Worm (Caenorhabditis elegans) whole organism, L1 larva: Measurements from ENCODE around the gene spig-6.

ENCODE experiments used
- C34B4.2 ChIP-seq: sonication (generic microtip); optimal IDR thresholded peaks from 2 replicates; lab custom pipeline; 2017; ENCODE audit warnings: mild to moderate bottlenecking, missing genetic modification characterization, missing compliant biosample characterization
- F16B12.6 ChIP-seq: fragments of 150-350 bp; optimal IDR thresholded peaks from 2 replicates; lab custom pipeline; 2014; ENCODE audit warnings: missing biosample characterization, missing genetic modification characterization
- aha-1 ChIP-seq: fragments of 150-350 bp; optimal IDR thresholded peaks from 2 replicates; lab custom pipeline; 2014; ENCODE audit warnings: missing biosample characterization, missing genetic modification characterization
- aly-2 ChIP-seq: fragments of 150-350 bp; optimal IDR thresholded peaks from 2 replicates; lab custom pipeline; 2014; ENCODE audit warnings: missing biosample characterization, missing genetic modification characterization
- ama-1 ChIP-seq: fragments of 150-350 bp; optimal IDR thresholded peaks from 2 replicates; lab custom pipeline; 2014
- ceh-82 ChIP-seq, 3 experiments: fragments of 150-350 bp in 1 of 3; sonication (generic microtip) in 2 of 3; optimal IDR thresholded peaks; 2 replicates each; lab custom pipeline; 2014 to 2017; ENCODE audit warnings: missing biosample characterization in 3 of 3, missing genetic modification characterization in 3 of 3
- ceh-88 ChIP-seq: fragments of 200-800 bp; sonication (Bioruptor generic); IDR thresholded peaks from 2 replicates; pipeline ENCODE4 v1.3.6; 2022; ENCODE audit warnings: missing genetic modification characterization, missing compliant biosample characterization
- ces-1 ChIP-seq: fragments of 150-350 bp; optimal IDR thresholded peaks from 2 replicates; lab custom pipeline; 2014; ENCODE audit warnings: missing biosample characterization, missing genetic modification reagents, missing genetic modification characterization
- dpl-1 ChIP-seq, 3 experiments: fragments of 150-350 bp in 2 of 3; sonication (generic microtip) in 1 of 3; optimal IDR thresholded peaks; 2 replicates each; lab custom pipeline; 2014 to 2017; ENCODE audit warnings: missing biosample characterization in 3 of 3, missing genetic modification characterization in 3 of 3, missing genetic modification reagents in 3 of 3
- dsc-1 ChIP-seq: sonication (generic microtip); optimal IDR thresholded peaks from 2 replicates; lab custom pipeline; 2016; ENCODE audit warnings: mild to moderate bottlenecking, missing genetic modification characterization, missing compliant biosample characterization
- efl-1 ChIP-seq, 4 experiments: fragments of 150-350 bp; optimal IDR thresholded peaks in 3 of 4; peaks in 1 of 4; 1 replicate in 1 of 4; 2 replicates in 3 of 4; lab custom pipeline; 2014; ENCODE audit warnings: missing biosample characterization in 2 of 4, missing genetic modification characterization in 2 of 4, missing genetic modification reagents in 2 of 4
- egl-13 ChIP-seq: sonication (generic microtip); optimal IDR thresholded peaks from 2 replicates; lab custom pipeline; 2016; ENCODE audit warnings: missing genotype, missing genetic modification reagents, missing genetic modification characterization, missing compliant biosample characterization
- egl-27 ChIP-seq, 2 experiments: fragments of 150-350 bp in 1 of 2; sonication (generic microtip); optimal IDR thresholded peaks; 3 replicates each; lab custom pipeline; 2017 to 2018; ENCODE audit warnings: missing biosample characterization in 2 of 2, missing genetic modification characterization in 2 of 2, missing genetic modification reagents in 2 of 2
- elt-2 ChIP-seq: sonication (generic microtip); optimal IDR thresholded peaks from 2 replicates; lab custom pipeline; 2016; ENCODE audit warnings: missing genetic modification characterization, mild to moderate bottlenecking, inconsistent platforms, missing compliant biosample characterization, missing genetic modification reagents
- elt-3 ChIP-seq, 6 experiments: fragments of 150-350 bp in 1 of 6; sonication (generic microtip); optimal IDR thresholded peaks; 2 replicates each; lab custom pipeline; 2017 to 2018; ENCODE audit warnings: missing biosample characterization in 6 of 6, missing genetic modification characterization in 6 of 6, inconsistent platforms in 1 of 6
- ets-5 ChIP-seq: fragments of 200-800 bp; sonication (Bioruptor generic); IDR thresholded peaks from 2 replicates; pipeline ENCODE4 v1.3.6; 2022; ENCODE audit warnings: missing genetic modification characterization, missing compliant biosample characterization
- fkh-8 ChIP-seq: sonication (generic microtip); optimal IDR thresholded peaks from 2 replicates; lab custom pipeline; 2016; ENCODE audit warnings: mild to moderate bottlenecking, missing genetic modification characterization, missing compliant biosample characterization
- grh-1 ChIP-seq: fragments of 200-800 bp; sonication (Bioruptor generic); IDR thresholded peaks from 2 replicates; pipeline ENCODE4 v1.3.6; 2022; ENCODE audit warnings: missing genetic modification reagents, missing genetic modification characterization, missing compliant biosample characterization
- hlh-17 ChIP-seq: fragments of 200-800 bp; sonication (Bioruptor generic); optimal IDR thresholded peaks from 2 replicates; lab custom pipeline; 2018; ENCODE audit warnings: missing genetic modification characterization, mild to moderate bottlenecking, missing compliant biosample characterization, moderate library complexity, borderline replicate concordance
- hlh-4 ChIP-seq: sonication (generic microtip); optimal IDR thresholded peaks from 2 replicates; lab custom pipeline; 2016; ENCODE audit warnings: mild to moderate bottlenecking, missing genetic modification characterization, missing compliant biosample characterization
- irx-1 ChIP-seq: sonication (generic microtip); optimal IDR thresholded peaks from 2 replicates; lab custom pipeline; 2016; ENCODE audit warnings: missing genetic modification characterization, missing compliant biosample characterization
- isw-1 ChIP-seq: fragments of 200-800 bp; sonication (Bioruptor generic); IDR thresholded peaks from 2 replicates; pipeline ENCODE4 v1.3.6; 2022; ENCODE audit warnings: missing genetic modification characterization, missing compliant biosample characterization
- jun-1 ChIP-seq: fragments of 150-350 bp; optimal IDR thresholded peaks from 2 replicates; lab custom pipeline; 2014; ENCODE audit warnings: missing biosample characterization, missing genetic modification reagents, missing genetic modification characterization
- lin-15B ChIP-seq: fragments of 150-350 bp; sonication (generic microtip); optimal IDR thresholded peaks from 3 replicates; lab custom pipeline; 2014; ENCODE audit warnings: missing biosample characterization, missing genetic modification characterization
- lin-39 ChIP-seq: fragments of 150-350 bp; optimal IDR thresholded peaks from 2 replicates; lab custom pipeline; 2014; ENCODE audit warnings: missing biosample characterization, missing genetic modification reagents, missing genetic modification characterization
- lsy-2 ChIP-seq, 2 experiments: fragments of 150-350 bp; optimal IDR thresholded peaks; 2 replicates each; lab custom pipeline; 2014; ENCODE audit warnings: missing biosample characterization in 2 of 2, missing genetic modification characterization in 2 of 2
- mab-9 ChIP-seq: fragments of 200-800 bp; sonication (Bioruptor generic); IDR thresholded peaks from 2 replicates; pipeline ENCODE4 v1.3.6; 2022; ENCODE audit warnings: missing genetic modification reagents, missing genetic modification characterization, missing compliant biosample characterization
- mdl-1 ChIP-seq, 2 experiments: fragments of 150-350 bp; optimal IDR thresholded peaks; 2 replicates each; lab custom pipeline; 2014 to 2017; ENCODE audit warnings: missing biosample characterization in 2 of 2, missing genetic modification characterization in 2 of 2, inconsistent platforms in 1 of 2
- nhr-12 ChIP-seq: sonication (generic microtip); optimal IDR thresholded peaks from 2 replicates; lab custom pipeline; 2017; ENCODE audit warnings: missing biosample characterization, missing genetic modification characterization
- nhr-237 ChIP-seq: fragments of 150-350 bp; optimal IDR thresholded peaks from 2 replicates; lab custom pipeline; 2014; ENCODE audit warnings: missing biosample characterization, missing genetic modification characterization
- nhr-28 ChIP-seq: fragments of 150-350 bp; optimal IDR thresholded peaks from 2 replicates; lab custom pipeline; 2014; ENCODE audit warnings: missing biosample characterization, missing genetic modification characterization
- nhr-71 ChIP-seq: sonication (generic microtip); optimal IDR thresholded peaks from 2 replicates; lab custom pipeline; 2016; ENCODE audit warnings: mild to moderate bottlenecking, missing genetic modification characterization, moderate library complexity, missing compliant biosample characterization
- nhr-76 ChIP-seq: sonication (generic microtip); optimal IDR thresholded peaks from 2 replicates; lab custom pipeline; 2017; ENCODE audit warnings: missing biosample characterization, missing genetic modification characterization
- nhr-84 ChIP-seq: sonication (generic microtip); optimal IDR thresholded peaks from 2 replicates; lab custom pipeline; 2017; ENCODE audit warnings: missing biosample characterization, missing genetic modification characterization
- nhr-90 ChIP-seq: sonication (generic microtip); optimal IDR thresholded peaks from 2 replicates; lab custom pipeline; 2016; ENCODE audit warnings: mild to moderate bottlenecking, missing genetic modification characterization, missing compliant biosample characterization; ENCODE audit not compliant: poor library complexity
- pag-3 ChIP-seq: sonication (generic microtip); optimal IDR thresholded peaks from 2 replicates; lab custom pipeline; 2017; ENCODE audit warnings: missing genetic modification characterization, mild to moderate bottlenecking, missing compliant biosample characterization, antibody characterized with exemption, borderline replicate concordance; ENCODE audit not compliant: insufficient read depth
- rnt-1 ChIP-seq: sonication (generic microtip); optimal IDR thresholded peaks from 2 replicates; lab custom pipeline; 2016; ENCODE audit warnings: mild to moderate bottlenecking, missing genetic modification characterization, moderate library complexity, missing compliant biosample characterization
- skn-1 ChIP-seq: fragments of 150-350 bp; optimal IDR thresholded peaks from 2 replicates; lab custom pipeline; 2014; ENCODE audit warnings: missing biosample characterization, missing genetic modification characterization
- sptf-1 ChIP-seq: fragments of 150-350 bp; optimal IDR thresholded peaks from 2 replicates; lab custom pipeline; 2014; ENCODE audit warnings: missing biosample characterization, missing genetic modification characterization
- sup-37 ChIP-seq: fragments of 200-800 bp; sonication (Bioruptor generic); optimal IDR thresholded peaks from 2 replicates; lab custom pipeline; 2018; ENCODE audit warnings: mild to moderate bottlenecking, missing genetic modification characterization, missing compliant biosample characterization
- swsn-7 ChIP-seq: sonication (generic microtip); optimal IDR thresholded peaks from 2 replicates; lab custom pipeline; 2016; ENCODE audit warnings: missing genetic modification characterization, missing compliant biosample characterization
- unc-130 ChIP-seq: fragments of 150-350 bp; optimal IDR thresholded peaks from 2 replicates; lab custom pipeline; 2017; ENCODE audit warnings: missing biosample characterization, missing genetic modification characterization, inconsistent platforms
- unc-62 ChIP-seq: fragments of 150-350 bp; optimal IDR thresholded peaks from 2 replicates; lab custom pipeline; 2014; ENCODE audit warnings: missing biosample characterization, missing genetic modification reagents, missing genetic modification characterization
- vab-15 ChIP-seq: sonication (generic microtip); optimal IDR thresholded peaks from 2 replicates; lab custom pipeline; 2017; ENCODE audit warnings: missing genotype, mild to moderate bottlenecking, missing genetic modification characterization, missing compliant biosample characterization
- xbp-1 ChIP-seq: sonication (generic microtip); optimal IDR thresholded peaks from 2 replicates; lab custom pipeline; 2016; ENCODE audit warnings: missing genetic modification characterization, missing compliant biosample characterization
- zip-4 ChIP-seq: fragments of 200-800 bp; sonication (Bioruptor generic); optimal IDR thresholded peaks from 2 replicates; lab custom pipeline; 2018; ENCODE audit warnings: mild to moderate bottlenecking, missing genetic modification characterization, moderate library complexity, missing compliant biosample characterization
- ztf-11 ChIP-seq, 2 experiments: sonication (generic microtip); optimal IDR thresholded peaks; 2 replicates each; lab custom pipeline; 2016 to 2017; ENCODE audit warnings: missing genetic modification characterization in 2 of 2, missing biosample characterization in 1 of 2, missing compliant biosample characterization in 1 of 2

The spig-6 gene

DNA sequence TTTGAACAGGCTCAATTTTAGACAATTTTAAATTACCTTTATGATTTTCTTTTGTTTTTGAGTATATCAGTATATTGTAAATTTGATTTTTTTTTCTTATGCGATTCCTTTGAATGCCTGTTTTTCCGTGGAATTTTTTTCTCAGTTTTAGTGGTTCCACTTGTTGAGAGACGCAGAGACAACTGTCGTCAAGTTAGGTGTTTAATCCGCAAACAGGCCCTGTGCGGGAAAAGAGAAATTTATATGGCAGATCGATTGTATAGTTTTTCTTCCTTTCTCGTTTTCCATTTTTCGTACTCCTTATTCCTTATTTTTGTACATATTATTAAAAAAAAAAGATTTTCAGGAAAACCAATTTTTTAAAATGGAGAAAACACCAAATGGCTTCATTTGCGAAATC is 17.6 kb downstream of the spig-6 start, which contains the start of gene F36D3.1 (continued):
- no peak for TF ChIP-seq unc-62 (GFP tag; lab: Kevin White, UChicago)
- TF ChIP-seq dsc-1 (tag; lab: Kevin White, UChicago), result peak; percentile 15
- no peak for TF ChIP-seq grh-1
- TF ChIP-seq nhr-76, result no peak
- no peak for TF ChIP-seq elt-2 (tag; lab: Kevin White, UChicago)
- TF ChIP-seq efl-1 (optimal IDR thresholded peaks at IDR 0.05; lab: Kevin White, UChicago), result peak; percentile 91 to 92
- peak; percentile 88 to 99 for TF ChIP-seq efl-1 (GFP tag; optimal IDR thresholded peaks at IDR 0.05 in 1 of 2; lab: Kevin White, UChicago)
- no peak for TF ChIP-seq mdl-1 (tag; optimal IDR thresholded peaks at IDR 0.05; lab: Kevin White, UChicago)
- no peak for TF ChIP-seq hlh-17
- no peak for TF ChIP-seq nhr-28 (tag; lab: Kevin White, UChicago)
- TF ChIP-seq pag-3 (tag; lab: Kevin White, UChicago), result no peak
- TF ChIP-seq F16B12.6, result peak; percentile 84
- TF ChIP-seq isw-1 (GFP tag; lab: Robert Waterston, UW), result no peak
- TF ChIP-seq sptf-1, result no peak
- peak; percentile 57 to 83 for TF ChIP-seq lsy-2 (tag; optimal IDR thresholded peaks at IDR 0.05; lab: Kevin White, UChicago)
- TF ChIP-seq sup-37 (GFP tag; lab: Kevin White, UChicago), result no peak
- peak; percentile 40 for TF ChIP-seq skn-1 (tag; lab: Kevin White, UChicago)
- TF ChIP-seq ets-5, result no peak
- no peak for TF ChIP-seq hlh-4 (tag; lab: Kevin White, UChicago)
- no peak for TF ChIP-seq nhr-237 (tag; lab: Kevin White, UChicago)
- no peak for TF ChIP-seq ceh-88
- no peak for TF ChIP-seq ces-1
- no peak for TF ChIP-seq irx-1 (tag; lab: Kevin White, UChicago)
- no peak for TF ChIP-seq elt-3 (tag; optimal IDR thresholded peaks at IDR 0.05; lab: Kevin White, UChicago)
- TF ChIP-seq ceh-82 (tag; optimal IDR thresholded peaks at IDR 0.05; lab: Kevin White, UChicago), result peak; percentile 17 to 49 (median 28)
- TF ChIP-seq nhr-84 (tag; lab: Kevin White, UChicago), result no peak
- TF ChIP-seq ama-1 (lab: Kevin White, UChicago), result no peak
- TF ChIP-seq nhr-90 (tag; lab: Kevin White, UChicago), result peak; percentile 15
- no peak for TF ChIP-seq egl-27 (tag; optimal IDR thresholded peaks at IDR 0.05; lab: Kevin White, UChicago)
- peak; percentile 54 for TF ChIP-seq swsn-7 (tag; lab: Kevin White, UChicago)
- TF ChIP-seq xbp-1 (tag; lab: Kevin White, UChicago), result peak; percentile 39
- no peak for TF ChIP-seq ztf-11 (tag; optimal IDR thresholded peaks at IDR 0.05; lab: Kevin White, UChicago)
- no peak for TF ChIP-seq C34B4.2 (tag; lab: Kevin White, UChicago)
- TF ChIP-seq unc-130 (tag; lab: Kevin White, UChicago), result peak; percentile 59
- TF ChIP-seq aly-2 (tag; lab: Kevin White, UChicago), result no peak
- no peak for TF ChIP-seq fkh-8 (tag; lab: Kevin White, UChicago)
- no peak for TF ChIP-seq aha-1 (tag; lab: Kevin White, UChicago)
- TF ChIP-seq egl-13 (tag; lab: Kevin White, UChicago), result no peak
- TF ChIP-seq rnt-1 (tag; lab: Kevin White, UChicago), result peak; percentile 63
- no peak for TF ChIP-seq vab-15 (tag; lab: Kevin White, UChicago)
- no peak for TF ChIP-seq mab-9 (GFP tag; lab: Robert Waterston, UW)
- TF ChIP-seq zip-4, result no peak
- no peak for TF ChIP-seq lin-39 (tag; lab: Kevin White, UChicago)

DNA sequence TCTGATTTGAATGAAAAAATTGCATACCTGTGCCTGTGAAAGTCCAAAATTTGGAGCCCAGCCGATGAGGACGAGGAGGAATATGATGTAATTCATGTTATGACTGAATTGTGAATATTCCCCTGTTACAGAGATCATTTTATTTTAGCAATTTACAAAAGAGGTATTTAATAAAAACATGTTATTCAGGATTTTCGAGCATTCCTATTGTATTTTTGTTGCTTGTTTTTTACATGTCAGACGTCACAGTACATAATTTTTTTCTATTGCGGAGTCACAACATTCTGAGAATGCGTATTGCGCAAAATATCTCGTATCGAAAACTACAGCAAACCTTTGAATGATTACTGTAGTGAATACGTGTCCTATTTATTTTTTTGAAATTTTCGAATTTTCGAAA is 21.8 kb downstream of the spig-6 start, which contains the start of gene F36D3.14:
TSS of gene F36D3.14 (minus strand) at position 101 of the 400 bp plus-strand sequence.
- TF ChIP-seq aly-2 (tag; lab: Kevin White, UChicago) (no peak), jun-1 (tag; lab: Kevin White, UChicago) (no peak), nhr-76 (no peak), nhr-71 (tag; lab: Kevin White, UChicago) (no peak), nhr-12 (tag; lab: Kevin White, UChicago) (no peak), ztf-11 (tag; optimal IDR thresholded peaks at IDR 0.05; lab: Kevin White, UChicago) (no peak), lin-15B (tag; lab: Kevin White, UChicago) (no peak), dpl-1 (GFP tag; optimal IDR thresholded peaks at IDR 0.05; lab: Kevin White, UChicago) (no peak)
